Worm (Caenorhabditis elegans): ENCODE measurements around the gene jmjd-1.2.
A peak's percentile ranks its signal among the peaks of the same experiment; 100 is the strongest.

jmjd-1.2 gene

ce11 chrIV:4712376-4712775, 51.6 kb downstream of the jmjd-1.2 start, which contains the start of gene yars-2:
TSS of gene yars-2 (minus strand) at chrIV:4712624.
- TF ChIP-seq lin-54 (GFP tag; optimal IDR thresholded peaks at IDR 0.05): peak; percentile 23
- peak in 1 of 2 experiments; percentile 13 for TF ChIP-seq let-607 (tag; optimal IDR thresholded peaks at IDR 0.05)
- 0 out of 2 replicates have a peak, but pooled peaks have one; percentile 15 for TF ChIP-seq ztf-25 (GFP tag; IDR thresholded peaks at IDR 0.05)
- no peak for TF ChIP-seq akir-1 (GFP tag; optimal IDR thresholded peaks at IDR 0.05)
- peak; percentile 54 for TF ChIP-seq athp-1 (tag; optimal IDR thresholded peaks at IDR 0.05)
- TF ChIP-seq bed-2 (GFP tag; IDR thresholded peaks at IDR 0.05): no peak
- no peak for TF ChIP-seq nhr-80 (tag; optimal IDR thresholded peaks at IDR 0.05)
- 0 out of 2 replicates have a peak, but pooled peaks have one; percentile 9 for TF ChIP-seq B0336.3 (GFP tag; IDR thresholded peaks at IDR 0.05)
- no peak for TF ChIP-seq madf-3 (GFP tag; IDR thresholded peaks at IDR 0.05)
- TF ChIP-seq attf-5 (GFP tag; optimal IDR thresholded peaks at IDR 0.05): peak; percentile 25
- no peak for TF ChIP-seq cebp-2 (GFP tag; IDR thresholded peaks at IDR 0.05)
- no peak for TF ChIP-seq mes-4 (tag; optimal IDR thresholded peaks at IDR 0.05)
- 0 out of 2 replicates have a peak, but pooled peaks have one; percentile 41 for TF ChIP-seq K11D2.4 (GFP tag; IDR thresholded peaks at IDR 0.05)
- TF ChIP-seq lsl-1 (GFP tag; optimal IDR thresholded peaks at IDR 0.05): peak; percentile 27
- no peak for TF ChIP-seq tbx-9 (tag; optimal IDR thresholded peaks at IDR 0.05; ENCODE audit: borderline replicate concordance)
- TF ChIP-seq zfh-2 (GFP tag; conservative IDR thresholded peaks at IDR 0.05): no peak
- TF ChIP-seq snpc-4 (GFP tag; optimal IDR thresholded peaks at IDR 0.05): peak; percentile 26
- TF ChIP-seq snpc-4 (tag; optimal IDR thresholded peaks at IDR 0.05): peak in 2 of 4 experiments; percentile 13 to 32
- TF ChIP-seq ztf-6 (GFP tag; IDR thresholded peaks at IDR 0.05): 0 out of 2 replicates have a peak, but pooled peaks have one; percentile 41
- TF ChIP-seq C17E4.6 (GFP tag; IDR thresholded peaks at IDR 0.05): peak; percentile 43; the same call in 1 of the 2 replicates
- TF ChIP-seq F23B12.7 (tag; optimal IDR thresholded peaks at IDR 0.05; ENCODE audit: insufficient read depth): peak; percentile 15
- TF ChIP-seq dox-1 (GFP tag; IDR thresholded peaks at IDR 0.05): peak; percentile 73
- peak in 1 of 2 experiments; percentile 33 for TF ChIP-seq rec-8 (tag; optimal IDR thresholded peaks at IDR 0.05)
- TF ChIP-seq madf-6 (GFP tag; IDR thresholded peaks at IDR 0.05): peak; percentile 32
- TF ChIP-seq hsf-1 (GFP tag; IDR thresholded peaks at IDR 0.05): 0 out of 2 replicates have a peak, but pooled peaks have one; percentile 34
- peak; percentile 35; the same call in 1 of the 2 replicates for TF ChIP-seq hmg-1.2 (GFP tag; IDR thresholded peaks at IDR 0.05)

Data from whole organism, young adult.